Fruit fly (Drosophila melanogaster): Measurements from ENCODE around the gene Rcd-1.

Rcd-1 gene

dm6 chrX:19668405-19668804, 29.8 kb downstream of the Rcd-1 start (continued):
- no peak for TF ChIP-seq D (optimal IDR thresholded peaks at IDR 0.05)
- TF ChIP-seq D (GFP tag; optimal IDR thresholded peaks at IDR 0.05), result peak; percentile 90
- TF ChIP-seq ara (GFP tag; IDR thresholded peaks at IDR 0.05), result peak; percentile 95
- peak; percentile 93 for TF ChIP-seq CG13775 (GFP tag; optimal IDR thresholded peaks at IDR 0.05)
- TF ChIP-seq Stat92E (GFP tag; optimal IDR thresholded peaks at IDR 0.05), result peak in 1 of 3 experiments; percentile 90
- peak; percentile 90 for TF ChIP-seq CG14667 (GFP tag; IDR thresholded peaks at IDR 0.05)
- TF ChIP-seq jumu (GFP tag; optimal IDR thresholded peaks at IDR 0.05), result peak; percentile 98
- peak; percentile 97 for TF ChIP-seq Camta (GFP tag; optimal IDR thresholded peaks at IDR 0.05)
- TF ChIP-seq ab (GFP tag; optimal IDR thresholded peaks at IDR 0.05), result peak; percentile 94
- TF ChIP-seq CoRest (tag; optimal IDR thresholded peaks at IDR 0.05), result peak; percentile 97
- TF ChIP-seq Ssrp (tag; optimal IDR thresholded peaks at IDR 0.05), result peak; percentile 95
- peak; percentile 83 for TF ChIP-seq Lim3 (GFP tag; IDR thresholded peaks at IDR 0.05)
- peak; percentile 89 for TF ChIP-seq Hey (tag; optimal IDR thresholded peaks at IDR 0.05)
- peak; percentile 13 for TF ChIP-seq CG1832 (GFP tag; optimal IDR thresholded peaks at IDR 0.05)
- TF ChIP-seq CG11696 (GFP tag; IDR thresholded peaks at IDR 0.05), result peak; percentile 78
- TF ChIP-seq row (GFP tag; IDR thresholded peaks at IDR 0.05), result peak; percentile 98
- peak; percentile 96 for TF ChIP-seq pb (GFP tag; optimal IDR thresholded peaks at IDR 0.05)
- TF ChIP-seq NK7.1 (GFP tag; optimal IDR thresholded peaks at IDR 0.05), result peak; percentile 96
- no peak for TF ChIP-seq CG42726 (GFP tag; IDR thresholded peaks at IDR 0.05; ENCODE audit: partially characterized antibody)
- peak; percentile 77 for TF ChIP-seq Asciz (GFP tag; optimal IDR thresholded peaks at IDR 0.05)
- TF ChIP-seq CG2889 (GFP tag; IDR thresholded peaks at IDR 0.05), result peak; percentile 96
- TF ChIP-seq CG12155 (GFP tag; optimal IDR thresholded peaks at IDR 0.05), result peak; percentile 95
- TF ChIP-seq Sry-β (GFP tag; optimal IDR thresholded peaks at IDR 0.05), result peak; percentile 54
- peak; percentile 95 for TF ChIP-seq CG2712 (tag; optimal IDR thresholded peaks at IDR 0.05)
- peak; percentile 97 for TF ChIP-seq Xrp1 (GFP tag; IDR thresholded peaks at IDR 0.05)
- TF ChIP-seq bowl (GFP tag; IDR thresholded peaks at IDR 0.05), result peak; percentile 93
- TF ChIP-seq Doc3 (GFP tag; IDR thresholded peaks at IDR 0.05; ENCODE audit: partially characterized antibody), result no peak
- TF ChIP-seq fd102C (GFP tag; optimal IDR thresholded peaks at IDR 0.05), result peak; percentile 70
- TF ChIP-seq CG6254 (GFP tag; optimal IDR thresholded peaks at IDR 0.05), result peak; percentile 91
- TF ChIP-seq CG10267 (tag; optimal IDR thresholded peaks at IDR 0.05), result peak; percentile 87
- peak; percentile 98 for TF ChIP-seq CG2120 (GFP tag; optimal IDR thresholded peaks at IDR 0.05)
- no peak for TF ChIP-seq vnd (GFP tag; IDR thresholded peaks at IDR 0.05; ENCODE audit: partially characterized antibody)
- peak; percentile 81 for TF ChIP-seq CG8359 (GFP tag; optimal IDR thresholded peaks at IDR 0.05; ENCODE audit: borderline replicate concordance)
- peak; percentile 97 for TF ChIP-seq tx (GFP tag; optimal IDR thresholded peaks at IDR 0.05)
- peak; percentile 96 for TF ChIP-seq CG12236 (GFP tag; optimal IDR thresholded peaks at IDR 0.05)
- peak; percentile 91 for TF ChIP-seq MTF-1 (GFP tag; optimal IDR thresholded peaks at IDR 0.05; ENCODE audit: borderline replicate concordance)
- TF ChIP-seq crp (GFP tag; optimal IDR thresholded peaks at IDR 0.05), result peak in 1 of 2 experiments; percentile 64
- peak; percentile 93 for TF ChIP-seq CG10979 (tag; optimal IDR thresholded peaks at IDR 0.05)
- peak; percentile 95 for TF ChIP-seq sob (GFP tag; IDR thresholded peaks at IDR 0.05)
- TF ChIP-seq vfl (GFP tag; optimal IDR thresholded peaks at IDR 0.05), result peak; percentile 95
- TF ChIP-seq CG3065 (GFP tag; optimal IDR thresholded peaks at IDR 0.05), result peak; percentile 93

- TF ChIP-seq NC2β (GFP tag; optimal IDR thresholded peaks at IDR 0.05) (no peak), Med (GFP tag) (peak; percentile 26), CG10209 (GFP tag; optimal IDR thresholded peaks at IDR 0.05) (no peak), NC2α (GFP tag; optimal IDR thresholded peaks at IDR 0.05) (no peak), D19B (GFP tag; optimal IDR thresholded peaks at IDR 0.05) (no peak), HmgZ (tag; optimal IDR thresholded peaks at IDR 0.05) (no peak), CG4404 (GFP tag; IDR thresholded peaks at IDR 0.05) (no peak), btn (GFP tag; optimal IDR thresholded peaks at IDR 0.05) (no peak), Asciz (GFP tag; optimal IDR thresholded peaks at IDR 0.05) (no peak), CG8478 (optimal IDR thresholded peaks at IDR 0.05) (no peak), CG33557 (GFP tag; optimal IDR thresholded peaks at IDR 0.05) (no peak), z (GFP tag; IDR thresholded peaks at IDR 0.05) (peak; percentile 58; the same call in 1 of the 3 replicates), Oli (tag; optimal IDR thresholded peaks at IDR 0.05) (no peak)
Observed at dm6 chrX:19675662-19676061, 37.1 kb downstream of the Rcd-1 start, which contains the start of gene et. Gene et (minus strand): TSS chrX:19675891.

Measured in whole organism, embryonic.